Worm (Caenorhabditis elegans) whole organism, early embryonic: ENCODE results near the gene F19C6.5.

Experiments used
- B0310.2 ChIP-seq: sonication (generic microtip); optimal IDR thresholded peaks from 2 replicates; lab custom pipeline; 2016; ENCODE audit warnings: mild to moderate bottlenecking, missing genetic modification characterization, missing compliant biosample characterization
- tbx-37 ChIP-seq: fragments of 200-800 bp; sonication (Bioruptor generic); conservative IDR thresholded peaks from 2 replicates; pipeline ENCODE4 v1.3.6; 2022; ENCODE audit warnings: missing genetic modification reagents, missing genetic modification characterization, missing compliant biosample characterization
- tra-4 ChIP-seq: sonication (generic microtip); optimal IDR thresholded peaks from 2 replicates; lab custom pipeline; 2017; ENCODE audit warnings: missing genetic modification characterization, missing compliant biosample characterization

DNA sequence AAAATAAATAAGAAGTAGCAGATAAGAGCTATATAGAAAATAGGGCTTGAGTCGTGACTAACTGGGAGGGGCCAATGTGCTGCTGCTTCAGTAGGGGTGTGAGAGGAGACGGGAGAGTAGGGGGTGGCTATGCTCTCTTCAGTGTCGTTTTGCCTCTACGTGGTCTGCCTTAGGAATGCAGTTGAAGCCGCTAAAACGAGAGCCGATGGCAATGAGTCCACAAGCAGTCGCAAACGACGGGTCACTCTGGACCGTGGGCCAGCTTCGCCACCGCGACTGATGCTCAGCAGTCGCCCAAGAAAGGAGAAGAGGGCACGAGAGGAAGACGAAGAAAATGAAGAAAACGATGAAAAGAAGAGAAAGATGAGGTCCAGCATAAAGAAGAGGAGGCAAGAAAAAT lies 14.5 kb upstream of the F19C6.5 start, which contains the start of gene grk-1:
- no peak for TF ChIP-seq tra-4 (tag; lab: Kevin White, UChicago)
- TF ChIP-seq B0310.2, result no peak
- TF ChIP-seq tbx-37 (GFP tag; lab: Robert Waterston, UW), result no peak
